Worm (Caenorhabditis elegans) whole organism, late embryonic: ENCODE results near the gene npr-39.

Source experiments
- C38D4.7 ChIP-seq: fragments of 200-800 bp; sonication (Bioruptor generic); optimal IDR thresholded peaks from 2 replicates; lab custom pipeline; 2018; ENCODE audit warnings: mild to moderate bottlenecking, missing genetic modification characterization, moderate library complexity, missing compliant biosample characterization
- Y22D7AL.16 ChIP-seq: sonication (generic microtip); optimal IDR thresholded peaks from 2 replicates; lab custom pipeline; 2016; ENCODE audit warnings: missing genetic modification characterization, missing compliant biosample characterization
- ama-1 ChIP-seq: fragments of 150-350 bp; optimal IDR thresholded peaks from 2 replicates; lab custom pipeline; 2014
- ceh-34 ChIP-seq: sonication (generic microtip); optimal IDR thresholded peaks from 2 replicates; lab custom pipeline; 2016; ENCODE audit warnings: mild to moderate bottlenecking, missing genetic modification characterization, missing compliant biosample characterization
- ceh-45 ChIP-seq: fragments of 200-800 bp; sonication (Bioruptor generic); IDR thresholded peaks from 2 replicates; pipeline ENCODE4 v1.3.6; 2022; ENCODE audit warnings: missing genetic modification reagents, missing genetic modification characterization, missing compliant biosample characterization
- ceh-48 ChIP-seq: sonication (generic microtip); optimal IDR thresholded peaks from 2 replicates; lab custom pipeline; 2016; ENCODE audit warnings: missing genetic modification characterization, inconsistent platforms, missing compliant biosample characterization
- che-1 ChIP-seq: sonication (generic microtip); optimal IDR thresholded peaks from 2 replicates; lab custom pipeline; 2016; ENCODE audit warnings: mild to moderate bottlenecking, missing genetic modification characterization, missing compliant biosample characterization
- ets-4 ChIP-seq: sonication (generic microtip); optimal IDR thresholded peaks from 2 replicates; lab custom pipeline; 2016; ENCODE audit warnings: missing genetic modification characterization, missing compliant biosample characterization
- hlh-13 ChIP-seq: fragments of 200-800 bp; sonication (Bioruptor generic); optimal IDR thresholded peaks from 2 replicates; lab custom pipeline; 2018; ENCODE audit warnings: mild to moderate bottlenecking, missing genetic modification characterization, missing compliant biosample characterization
- hlh-30 ChIP-seq: sonication (generic microtip); optimal IDR thresholded peaks from 2 replicates; lab custom pipeline; 2017; ENCODE audit warnings: antibody characterized with exemption, missing genetic modification characterization, missing compliant biosample characterization; ENCODE audit not compliant: insufficient read depth
- lim-6 ChIP-seq: sonication (generic microtip); optimal IDR thresholded peaks from 2 replicates; lab custom pipeline; 2016; ENCODE audit warnings: missing genetic modification characterization, missing compliant biosample characterization
- odd-2 ChIP-seq: sonication (generic microtip); optimal IDR thresholded peaks from 2 replicates; lab custom pipeline; 2017; ENCODE audit warnings: antibody characterized with exemption, mild to moderate bottlenecking, missing genetic modification characterization, missing compliant biosample characterization
- pat-9 ChIP-seq: fragments of 200-800 bp; sonication (Bioruptor generic); optimal IDR thresholded peaks from 2 replicates; lab custom pipeline; 2018; ENCODE audit warnings: mild to moderate bottlenecking, missing genetic modification characterization, moderate library complexity, missing compliant biosample characterization
- pha-4 ChIP-seq: fragments of 150-350 bp; optimal IDR thresholded peaks from 2 replicates; lab custom pipeline; 2018; ENCODE audit warnings: missing biosample characterization, missing genetic modification reagents, missing genetic modification characterization

DNA sequence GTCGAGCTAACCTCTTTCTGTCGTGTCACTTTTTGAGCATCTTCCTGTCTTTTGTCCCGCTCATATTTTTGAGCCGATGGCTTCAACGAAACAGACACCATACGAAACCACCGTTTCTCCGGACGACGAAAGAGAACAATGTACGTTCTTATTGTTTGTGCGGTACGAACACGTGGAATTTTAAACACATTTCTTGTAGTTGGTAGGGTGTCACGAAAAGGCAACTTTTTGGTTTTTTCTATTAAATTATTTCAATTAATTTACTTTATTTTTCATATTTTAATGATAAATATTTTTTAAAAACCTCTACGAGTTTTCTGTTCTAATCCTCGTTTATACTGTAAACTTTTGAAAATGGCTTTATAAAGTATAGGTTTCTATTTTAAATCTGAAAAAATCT lies 24.3 kb downstream of the npr-39 start, which contains the start of gene R04B5.11:
- TF ChIP-seq hlh-30 (tag; lab: Kevin White, UChicago) (no peak), odd-2 (tag; lab: Kevin White, UChicago) (no peak), C38D4.7 (no peak), ets-4 (tag; lab: Kevin White, UChicago) (no peak), hlh-13 (GFP tag; lab: Kevin White, UChicago) (no peak), lim-6 (no peak), pha-4 (tag; lab: Kevin White, UChicago) (no peak), ceh-34 (tag; lab: Kevin White, UChicago) (no peak), pat-9 (tag; lab: Kevin White, UChicago) (no peak), ama-1 (lab: Kevin White, UChicago) (no peak), Y22D7AL.16 (tag; lab: Kevin White, UChicago) (no peak), ceh-48 (tag; lab: Kevin White, UChicago) (no peak), ceh-45 (no peak), che-1 (tag; lab: Kevin White, UChicago) (no peak)
